Worm (Caenorhabditis elegans): ENCODE data around the gene srb-1.

DNA sequence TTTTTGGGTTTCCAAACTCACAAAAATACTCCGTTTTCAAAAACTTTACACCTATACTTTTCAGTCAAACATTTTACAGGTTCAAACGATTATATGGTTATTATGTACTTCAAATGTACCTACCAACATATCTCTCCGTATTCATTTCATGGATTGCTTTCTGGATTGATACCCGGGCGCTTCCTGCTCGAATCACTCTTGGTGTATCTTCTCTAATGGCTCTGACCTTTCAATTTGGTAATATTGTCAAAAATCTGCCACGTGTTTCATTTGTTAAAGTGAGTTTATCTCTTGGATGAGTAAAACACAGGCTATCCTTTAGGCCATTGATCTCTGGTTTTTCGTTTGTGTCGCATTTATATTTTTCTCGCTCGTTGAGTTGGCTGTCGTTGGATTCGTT lies 39.0 kb downstream of the srb-1 start:
- no peak for TF ChIP-seq ztf-6 (GFP tag; IDR thresholded peaks at IDR 0.05)
- no peak for TF ChIP-seq lin-54 (GFP tag; optimal IDR thresholded peaks at IDR 0.05)
- no peak for TF ChIP-seq lsy-27 (tag; optimal IDR thresholded peaks at IDR 0.05; ENCODE audit: borderline replicate concordance, insufficient read depth)
- no peak for TF ChIP-seq ama-1 (optimal IDR thresholded peaks at IDR 0.05)
- TF ChIP-seq ama-1 (GFP tag; optimal IDR thresholded peaks at IDR 0.05): no peak
- TF ChIP-seq tbp1 (GFP tag; optimal IDR thresholded peaks at IDR 0.05): no peak
- no peak for TF ChIP-seq repo-1 (tag; optimal IDR thresholded peaks at IDR 0.05)
- no peak for TF ChIP-seq cebp-2 (GFP tag; IDR thresholded peaks at IDR 0.05)
- TF ChIP-seq attf-5 (GFP tag; optimal IDR thresholded peaks at IDR 0.05): no peak

Measured in whole organism, young adult.